Fruit fly (Drosophila melanogaster) Kc167 (cell line): ENCODE results near the gene CG9171.

Experiments used
- Myc ChIP-seq: fragments of >200 bp; optimal IDR thresholded peaks from 2 replicates; lab custom pipeline; 2017; ENCODE audit warnings: missing external identifiers
- Sin3A ChIP-seq: fragments of >200 bp; optimal IDR thresholded peaks from 2 replicates; lab custom pipeline; 2018; ENCODE audit warnings: missing external identifiers
- h ChIP-seq: fragments of >200 bp; optimal IDR thresholded peaks from 3 replicates; lab custom pipeline; 2018; ENCODE audit warnings: missing external identifiers
- insv ChIP-seq: fragments of >200 bp; optimal IDR thresholded peaks from 3 replicates; lab custom pipeline; 2018; ENCODE audit warnings: missing external identifiers
- psq ChIP-seq: fragments of >200 bp; optimal IDR thresholded peaks from 2 replicates; lab custom pipeline; 2017; ENCODE audit warnings: missing external identifiers
- ttk ChIP-seq: sonication (Bioruptor generic); optimal IDR thresholded peaks from 2 replicates; lab custom pipeline; 2017; ENCODE audit warnings: missing external identifiers

CG9171 gene

dm6 chr2L:5724521-5725023 is 75.5 kb downstream of the CG9171 start, which contains the start of gene CG11030:
Gene CG11030 (plus strand): TSS chr2L:5724656.
- no peak for TF ChIP-seq insv (lab: Kevin White, UChicago)
- no peak for TF ChIP-seq Sin3A
- TF ChIP-seq h (lab: Kevin White, UChicago), result no peak
- no peak for TF ChIP-seq ttk (lab: Kevin White, UChicago)
- TF ChIP-seq psq (lab: Kevin White, UChicago), result no peak
- no peak for TF ChIP-seq Myc (lab: Kevin White, UChicago)

- TF ChIP-seq Myc (lab: Kevin White, UChicago) (no peak), insv (lab: Kevin White, UChicago) (no peak), ttk (lab: Kevin White, UChicago) (no peak), psq (lab: Kevin White, UChicago) (no peak), Sin3A (no peak), h (lab: Kevin White, UChicago) (no peak)
Observed at dm6 chr2L:5723859-5724475, 76.1 kb downstream of the CG9171 start.

dm6 chr2L:5720407-5721228 is 79.4 kb downstream of the CG9171 start, which contains the start of the genes CG11149 and sip1:
Gene CG11149 (minus strand): TSS chr2L:5720899.
Gene sip1 (plus strand): TSS chr2L:5721051.
- TF ChIP-seq insv (lab: Kevin White, UChicago) (no peak), h (lab: Kevin White, UChicago) (no peak), Sin3A (no peak), Myc (lab: Kevin White, UChicago) (no peak), psq (lab: Kevin White, UChicago) (no peak), ttk (lab: Kevin White, UChicago) (no peak)
